Fruit fly (Drosophila melanogaster) whole organism, embryonic: ENCODE measurements around the gene HIP-R.

ENCODE experiments used
- CG10565 ChIP-seq: fragments of 200-800 bp; sonication (Bioruptor generic); optimal IDR thresholded peaks from 3 replicates; lab custom pipeline; 2016; ENCODE audit warnings: missing biosample characterization, mild to moderate bottlenecking, missing genetic modification characterization
- CG13287 ChIP-seq: fragments of 200-800 bp; sonication (Bioruptor generic); IDR thresholded peaks from 2 replicates; pipeline ENCODE4 v1.3.6; 2022; ENCODE audit warnings: missing biosample characterization, missing genetic modification characterization; ENCODE audit not compliant: partially characterized antibody
- CG14667 ChIP-seq: fragments of 200-800 bp; sonication (Bioruptor generic); IDR thresholded peaks from 2 replicates; pipeline ENCODE4 v1.3.6; 2022; ENCODE audit warnings: missing biosample characterization, missing genetic modification characterization
- CG15269 ChIP-seq: fragments of 200-800 bp; sonication (Bioruptor generic); optimal IDR thresholded peaks from 2 replicates; lab custom pipeline; 2018; ENCODE audit warnings: missing biosample characterization, mild to moderate bottlenecking, missing genetic modification characterization, moderate library complexity
- CG1603 ChIP-seq: fragments of 200-800 bp; sonication (Bioruptor generic); optimal IDR thresholded peaks from 2 replicates; lab custom pipeline; 2019; ENCODE audit warnings: missing biosample characterization, mild to moderate bottlenecking, missing genetic modification characterization, moderate library complexity
- CG17361 ChIP-seq: fragments of 200-800 bp; sonication (Bioruptor generic); IDR thresholded peaks from 3 replicates; pipeline ENCODE4 v1.3.6; 2022; ENCODE audit warnings: missing biosample characterization, missing genetic modification characterization
- CG1832 ChIP-seq: fragments of 200-800 bp; sonication (Bioruptor generic); optimal IDR thresholded peaks from 2 replicates; lab custom pipeline; 2017; ENCODE audit warnings: missing biosample characterization, mild to moderate bottlenecking, missing genetic modification characterization, inconsistent platforms
- CG18599 ChIP-seq: fragments of 200-800 bp; sonication (Bioruptor generic); optimal IDR thresholded peaks from 3 replicates; lab custom pipeline; 2017; ENCODE audit warnings: missing biosample characterization, missing genetic modification characterization, mild to moderate bottlenecking, moderate library complexity, missing genetic modification reagents
- CG2120 ChIP-seq: fragments of 200-800 bp; sonication (Bioruptor generic); optimal IDR thresholded peaks from 3 replicates; lab custom pipeline; 2016; ENCODE audit warnings: missing biosample characterization, missing genetic modification characterization
- CG2129 ChIP-seq: fragments of 200-800 bp; sonication (Bioruptor generic); IDR thresholded peaks from 2 replicates; pipeline ENCODE4 v1.3.6; 2022; ENCODE audit warnings: missing biosample characterization, missing genetic modification characterization; ENCODE audit not compliant: partially characterized antibody
- CG2678 ChIP-seq: fragments of 200-800 bp; sonication (Bioruptor generic); optimal IDR thresholded peaks from 3 replicates; lab custom pipeline; 2019; ENCODE audit warnings: missing biosample characterization, mild to moderate bottlenecking, missing genetic modification characterization, moderate library complexity
- CG31441 ChIP-seq: fragments of 200-800 bp; sonication (Bioruptor generic); IDR thresholded peaks from 2 replicates; pipeline ENCODE4 v1.3.6; 2022; ENCODE audit warnings: missing biosample characterization, missing genetic modification characterization
- CG32767 ChIP-seq: fragments of 200-800 bp; sonication (Bioruptor generic); IDR thresholded peaks from 2 replicates; pipeline ENCODE4 v1.3.6; 2022; ENCODE audit warnings: missing biosample characterization, missing genetic modification characterization
- CG34224 ChIP-seq: fragments of 200-800 bp; sonication (Bioruptor generic); IDR thresholded peaks from 3 replicates; pipeline ENCODE4 v1.3.6; 2022; ENCODE audit warnings: missing biosample characterization, missing genetic modification characterization; ENCODE audit not compliant: partially characterized antibody
- CG4707 ChIP-seq: fragments of 200-800 bp; sonication (Bioruptor generic); optimal IDR thresholded peaks from 2 replicates; lab custom pipeline; 2018; ENCODE audit warnings: missing biosample characterization, mild to moderate bottlenecking, missing genetic modification characterization, moderate library complexity
- CG6254 ChIP-seq: fragments of 200-800 bp; sonication (Bioruptor generic); optimal IDR thresholded peaks from 3 replicates; lab custom pipeline; 2017; ENCODE audit warnings: mild to moderate bottlenecking, missing biosample characterization, missing genetic modification reagents, missing genetic modification characterization
- CG6765 ChIP-seq: fragments of 200-800 bp; sonication (Bioruptor generic); optimal IDR thresholded peaks from 3 replicates; lab custom pipeline; 2017; ENCODE audit warnings: missing biosample characterization, mild to moderate bottlenecking, missing genetic modification characterization
- CG6791 ChIP-seq: fragments of 200-800 bp; sonication (Bioruptor generic); IDR thresholded peaks from 3 replicates; pipeline ENCODE4 v1.3.6; 2022; ENCODE audit warnings: missing biosample characterization, missing genetic modification characterization; ENCODE audit not compliant: partially characterized antibody
- CG7963 ChIP-seq: fragments of 200-800 bp; sonication (Bioruptor generic); IDR thresholded peaks from 3 replicates; pipeline ENCODE4 v1.3.6; 2022; ENCODE audit warnings: missing biosample characterization, missing genetic modification characterization; ENCODE audit not compliant: partially characterized antibody
- CG7987 ChIP-seq: fragments of 200-800 bp; sonication (Bioruptor generic); optimal IDR thresholded peaks from 2 replicates; lab custom pipeline; 2018; ENCODE audit warnings: missing biosample characterization, mild to moderate bottlenecking, missing genetic modification characterization, moderate library complexity
- CG8478 ChIP-seq: fragments of >200 bp; optimal IDR thresholded peaks from 2 replicates; lab custom pipeline; 2018
- CoRest ChIP-seq: fragments of 200-800 bp; sonication (Bioruptor generic); optimal IDR thresholded peaks from 3 replicates; lab custom pipeline; 2018; ENCODE audit warnings: missing biosample characterization, mild to moderate bottlenecking, missing genetic modification characterization, moderate library complexity
- Dfd ChIP-seq, 2 experiments: fragments of >200 bp; optimal IDR thresholded peaks; 2 replicates each; lab custom pipeline; 2017; ENCODE audit warnings: missing biosample characterization in 2 of 2, missing genetic modification characterization in 2 of 2
- Doc3 ChIP-seq: fragments of 200-800 bp; sonication (Bioruptor generic); IDR thresholded peaks from 3 replicates; pipeline ENCODE4 v1.3.6; 2022; ENCODE audit warnings: missing biosample characterization, missing genetic modification characterization; ENCODE audit not compliant: partially characterized antibody
- HLH4C ChIP-seq: fragments of 200-800 bp; sonication (Bioruptor generic); IDR thresholded peaks from 3 replicates; pipeline ENCODE4 v1.3.6; 2022; ENCODE audit warnings: missing biosample characterization, missing genetic modification characterization; ENCODE audit not compliant: partially characterized antibody
- Hsf ChIP-seq: fragments of 200-800 bp; sonication (Bioruptor generic); optimal IDR thresholded peaks from 3 replicates; lab custom pipeline; 2016; ENCODE audit warnings: missing biosample characterization, missing genetic modification characterization
- Lhr ChIP-seq: fragments of 200-800 bp; sonication (Bioruptor generic); optimal IDR thresholded peaks from 3 replicates; lab custom pipeline; 2017; ENCODE audit warnings: mild to moderate bottlenecking, missing biosample characterization, missing genetic modification reagents, missing genetic modification characterization
- Meics ChIP-seq: fragments of 200-800 bp; sonication (Bioruptor generic); optimal IDR thresholded peaks from 2 replicates; lab custom pipeline; 2017; ENCODE audit warnings: missing biosample characterization, mild to moderate bottlenecking, missing genetic modification characterization
- Mes4 ChIP-seq: fragments of 200-800 bp; sonication (Bioruptor generic); optimal IDR thresholded peaks from 2 replicates; lab custom pipeline; 2016; ENCODE audit warnings: missing biosample characterization, missing genetic modification characterization
- NC2α ChIP-seq: fragments of 200-800 bp; sonication (Bioruptor generic); optimal IDR thresholded peaks from 2 replicates; lab custom pipeline; 2016; ENCODE audit warnings: missing biosample characterization, missing genetic modification characterization
- NK7.1 ChIP-seq: fragments of 200-800 bp; sonication (Bioruptor generic); optimal IDR thresholded peaks from 3 replicates; lab custom pipeline; 2016; ENCODE audit warnings: missing biosample characterization, missing genetic modification characterization
- Pdp1 ChIP-seq, 2 experiments: fragments of 200-800 bp; sonication (Bioruptor generic); optimal IDR thresholded peaks; 3 replicates each; lab custom pipeline; 2016; ENCODE audit warnings: missing biosample characterization in 2 of 2, missing genetic modification characterization in 2 of 2, mild to moderate bottlenecking in 1 of 2, moderate library complexity in 1 of 2
- Ssrp ChIP-seq: fragments of 200-800 bp; sonication (Bioruptor generic); optimal IDR thresholded peaks from 2 replicates; lab custom pipeline; 2018; ENCODE audit warnings: missing biosample characterization, mild to moderate bottlenecking, missing genetic modification characterization, moderate library complexity
- Taf1 ChIP-seq: fragments of 200-800 bp; sonication (Bioruptor generic); IDR thresholded peaks from 2 replicates; pipeline ENCODE4 v1.3.6; 2022; ENCODE audit warnings: missing biosample characterization, missing genetic modification characterization
- amos ChIP-seq: fragments of 200-800 bp; sonication (Bioruptor generic); IDR thresholded peaks from 2 replicates; pipeline ENCODE4 v1.3.6; 2022; ENCODE audit warnings: missing biosample characterization, missing genetic modification characterization; ENCODE audit not compliant: partially characterized antibody
- ase ChIP-seq: fragments of 200-800 bp; sonication (Bioruptor generic); IDR thresholded peaks from 3 replicates; pipeline ENCODE4 v1.3.6; 2022; ENCODE audit warnings: missing biosample characterization, missing genetic modification characterization
- br ChIP-seq: fragments of >200 bp; optimal IDR thresholded peaks from 2 replicates; lab custom pipeline; 2017
- ci ChIP-seq: fragments of 200-800 bp; sonication (Bioruptor generic); IDR thresholded peaks from 3 replicates; pipeline ENCODE4 v1.3.6; 2022; ENCODE audit warnings: missing biosample characterization, missing genetic modification characterization
- croc ChIP-seq: fragments of 200-800 bp; sonication (Bioruptor generic); conservative IDR thresholded peaks from 3 replicates; pipeline ENCODE4 v1.3.6; 2022; ENCODE audit warnings: missing biosample characterization, missing genetic modification characterization
- fd102C ChIP-seq: fragments of 200-800 bp; sonication (Bioruptor generic); optimal IDR thresholded peaks from 2 replicates; lab custom pipeline; 2018; ENCODE audit warnings: missing biosample characterization, mild to moderate bottlenecking, missing genetic modification characterization, moderate library complexity
- fu2 ChIP-seq: fragments of 200-800 bp; sonication (Bioruptor generic); optimal IDR thresholded peaks from 2 replicates; lab custom pipeline; 2016; ENCODE audit warnings: missing biosample characterization, missing genetic modification characterization
- gcm2 ChIP-seq: fragments of 200-800 bp; sonication (Bioruptor generic); optimal IDR thresholded peaks from 2 replicates; lab custom pipeline; 2016; ENCODE audit warnings: missing biosample characterization, missing genetic modification characterization
- inv ChIP-seq: fragments of 200-800 bp; sonication (Bioruptor generic); IDR thresholded peaks from 2 replicates; pipeline ENCODE4 v1.3.6; 2022; ENCODE audit warnings: missing biosample characterization, missing genetic modification characterization; ENCODE audit not compliant: partially characterized antibody
- lbe ChIP-seq: fragments of 200-800 bp; sonication (Bioruptor generic); optimal IDR thresholded peaks from 2 replicates; lab custom pipeline; 2016; ENCODE audit warnings: missing biosample characterization, mild to moderate bottlenecking, missing genetic modification characterization
- luna ChIP-seq: fragments of 200-800 bp; sonication (Bioruptor generic); optimal IDR thresholded peaks from 2 replicates; lab custom pipeline; 2016; ENCODE audit warnings: missing biosample characterization, missing genetic modification characterization
- nerfin-1 ChIP-seq: fragments of 200-800 bp; sonication (Bioruptor generic); optimal IDR thresholded peaks from 3 replicates; lab custom pipeline; 2019; ENCODE audit warnings: missing biosample characterization, mild to moderate bottlenecking, missing genetic modification characterization, moderate library complexity
- p53 ChIP-seq: fragments of 200-800 bp; sonication (Bioruptor generic); optimal IDR thresholded peaks from 2 replicates; lab custom pipeline; 2016; ENCODE audit warnings: missing biosample characterization, missing genetic modification characterization
- sna ChIP-seq: fragments of 200-800 bp; sonication (Bioruptor generic); IDR thresholded peaks from 2 replicates; pipeline ENCODE4 v1.3.6; 2022; ENCODE audit warnings: missing biosample characterization, missing genetic modification characterization; ENCODE audit not compliant: partially characterized antibody
- sr ChIP-seq: fragments of 200-800 bp; sonication (Bioruptor generic); IDR thresholded peaks from 3 replicates; pipeline ENCODE4 v1.3.6; 2022; ENCODE audit warnings: missing biosample characterization, missing genetic modification characterization
- tup ChIP-seq: fragments of 200-800 bp; sonication (Bioruptor generic); optimal IDR thresholded peaks from 2 replicates; lab custom pipeline; 2016; ENCODE audit warnings: missing biosample characterization, mild to moderate bottlenecking, missing genetic modification characterization, moderate library complexity

The HIP-R gene

dm6 chrX:3838648-3839047 is 48.9 kb downstream of the HIP-R start (continued):
- TF ChIP-seq amos (no peak), Pdp1 (GFP tag; optimal IDR thresholded peaks at IDR 0.05; lab: Kevin White, UChicago) (peak; percentile 52 to 72), sr (peak; percentile 30; the same call in 1 of the 3 replicates), CG32767 (GFP tag; lab: Robert Waterston, UW) (peak; percentile 65), CG17361 (GFP tag; lab: Robert Waterston, UW) (peak; percentile 81), Mes4 (GFP tag; lab: Kevin White, UChicago) (peak; percentile 60), tup (GFP tag; lab: Kevin White, UChicago) (peak; percentile 2), CG4707 (peak; percentile 55), CG31441 (GFP tag; lab: Robert Waterston, UW) (peak; percentile 83), br (lab: Kevin White, UChicago) (no peak), Meics (peak; percentile 81), CG14667 (peak; percentile 64), fd102C (GFP tag; lab: Kevin White, UChicago) (peak; percentile 43), croc (GFP tag; lab: Robert Waterston, UW) (peak; percentile 49; the same call in 2 of the 3 replicates), ase (GFP tag; lab: Robert Waterston, UW) (peak; percentile 73; the same call in 2 of the 3 replicates), inv (GFP tag; lab: Robert Waterston, UW) (no peak), CG18599 (GFP tag; lab: Kevin White, UChicago) (peak; percentile 79), CG6254 (peak; percentile 48), Lhr (GFP tag; lab: Kevin White, UChicago) (peak; percentile 20), CG6765 (GFP tag; lab: Kevin White, UChicago) (peak; percentile 57), CG13287 (GFP tag; lab: Robert Waterston, UW) (no peak), NK7.1 (GFP tag; lab: Kevin White, UChicago) (peak; percentile 48), gcm2 (GFP tag; lab: Kevin White, UChicago) (peak; percentile 55), CG6791 (GFP tag; lab: Robert Waterston, UW) (no peak), CG2678 (peak; percentile 88), Dfd (GFP tag; optimal IDR thresholded peaks at IDR 0.05; lab: Kevin White, UChicago) (no peak), CG8478 (lab: Kevin White, UChicago) (no peak), CoRest (tag; lab: Kevin White, UChicago) (peak; percentile 86), CG1603 (tag; lab: Kevin White, UChicago) (peak; percentile 80), p53 (no peak), CG2120 (GFP tag; lab: Kevin White, UChicago) (peak; percentile 82), Hsf (GFP tag; lab: Kevin White, UChicago) (peak; percentile 81), Taf1 (peak; percentile 36; the same call in 1 of the 2 replicates), Doc3 (no peak), Ssrp (peak; percentile 60), ci (GFP tag; lab: Robert Waterston, UW) (peak; percentile 91), CG2129 (no peak), CG10565 (no peak), HLH4C (GFP tag; lab: Robert Waterston, UW) (no peak), CG7963 (GFP tag; lab: Robert Waterston, UW) (no peak), nerfin-1 (tag; lab: Kevin White, UChicago) (peak; percentile 74), luna (GFP tag; lab: Kevin White, UChicago) (no peak), NC2α (peak; percentile 51), CG15269 (tag; lab: Kevin White, UChicago) (peak; percentile 88), CG1832 (no peak), CG34224 (GFP tag; lab: Robert Waterston, UW) (no peak), lbe (GFP tag; lab: Kevin White, UChicago) (no peak), CG7987 (GFP tag; lab: Kevin White, UChicago) (peak; percentile 50), sna (GFP tag; lab: Robert Waterston, UW) (no peak), fu2 (GFP tag; lab: Kevin White, UChicago) (peak; percentile 67)
